Worm (Caenorhabditis elegans): ENCODE results near the gene K09E4.3.

Gene K09E4.3

DNA sequence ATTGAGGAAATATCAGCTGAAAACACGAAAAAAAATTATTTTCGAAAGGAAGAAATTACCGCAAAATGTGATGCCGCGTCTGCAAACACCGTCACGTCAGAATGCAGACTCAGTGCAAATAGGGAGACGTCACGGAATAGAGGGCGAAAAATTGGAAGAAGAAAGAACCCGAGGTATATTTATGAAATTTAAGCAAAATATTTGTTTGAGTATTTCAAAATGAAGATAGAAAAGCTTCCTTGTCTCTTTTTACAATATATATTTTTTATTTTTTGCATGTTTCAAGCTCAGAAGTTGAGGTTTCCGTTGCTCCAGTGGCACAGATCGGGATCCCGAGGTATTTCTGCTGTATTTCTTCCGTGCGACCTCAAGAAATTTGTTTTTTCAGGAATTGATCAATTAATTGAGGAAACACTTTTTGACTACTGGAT, 17.1 kb upstream of the K09E4.3 start, which contains the start of gene W03H9.2:
Gene W03H9.2, minus strand, starts transcription at position 32 of the 431 bp plus-strand sequence.
- TF ChIP-seq C06A6.2 (GFP tag; conservative IDR thresholded peaks at IDR 0.05), result no peak
- TF ChIP-seq lsy-27 (tag; optimal IDR thresholded peaks at IDR 0.05; ENCODE audit: borderline replicate concordance, insufficient read depth), result no peak
- no peak for TF ChIP-seq ztf-28 (GFP tag; IDR thresholded peaks at IDR 0.05)
- no peak for TF ChIP-seq mxl-1 (tag; optimal IDR thresholded peaks at IDR 0.05)
- TF ChIP-seq Y53F4B.3 (GFP tag; IDR thresholded peaks at IDR 0.05), result no peak
- no peak for TF ChIP-seq zim-3 (tag; optimal IDR thresholded peaks at IDR 0.05)
- TF ChIP-seq pbrm-1 (GFP tag; IDR thresholded peaks at IDR 0.05), result peak; percentile 43; the same call in 1 of the 2 replicates
- no peak for TF ChIP-seq madf-6 (GFP tag; IDR thresholded peaks at IDR 0.05)
- peak; percentile 79 for TF ChIP-seq dox-1 (GFP tag; IDR thresholded peaks at IDR 0.05)
- peak; percentile 30; the same call in 1 of the 2 replicates for TF ChIP-seq lir-1 (GFP tag; conservative IDR thresholded peaks at IDR 0.05)
- TF ChIP-seq lin-35 (GFP tag; optimal IDR thresholded peaks at IDR 0.05), result peak in 1 of 3 experiments; percentile 65
- TF ChIP-seq lag-1 (GFP tag; IDR thresholded peaks at IDR 0.05), result no peak
- TF ChIP-seq attf-6 (GFP tag; IDR thresholded peaks at IDR 0.05), result no peak
- TF ChIP-seq snpc-1.1 (tag; optimal IDR thresholded peaks at IDR 0.05; ENCODE audit: insufficient read depth), result no peak
- no peak for TF ChIP-seq mes-4 (tag; optimal IDR thresholded peaks at IDR 0.05)
- no peak for TF ChIP-seq repo-1 (tag; optimal IDR thresholded peaks at IDR 0.05)
- no peak for TF ChIP-seq madf-3 (GFP tag; IDR thresholded peaks at IDR 0.05)
- TF ChIP-seq rec-8 (tag; optimal IDR thresholded peaks at IDR 0.05), result peak in 1 of 2 experiments; percentile 39
- TF ChIP-seq B0336.3 (GFP tag; IDR thresholded peaks at IDR 0.05), result no peak
- no peak for TF ChIP-seq athp-1 (tag; optimal IDR thresholded peaks at IDR 0.05)
- TF ChIP-seq ama-1 (optimal IDR thresholded peaks at IDR 0.05), result no peak
- no peak for TF ChIP-seq ama-1 (GFP tag; optimal IDR thresholded peaks at IDR 0.05)
- TF ChIP-seq ceh-58 (GFP tag; IDR thresholded peaks at IDR 0.05), result no peak
- peak; percentile 46 for TF ChIP-seq ccch-3 (GFP tag; optimal IDR thresholded peaks at IDR 0.05)
- TF ChIP-seq Y67H2A.10 (GFP tag; conservative IDR thresholded peaks at IDR 0.05), result no peak
- TF ChIP-seq ceh-40 (GFP tag; IDR thresholded peaks at IDR 0.05), result no peak
- TF ChIP-seq tbx-9 (tag; optimal IDR thresholded peaks at IDR 0.05; ENCODE audit: borderline replicate concordance), result no peak
- TF ChIP-seq atf-7 (tag; optimal IDR thresholded peaks at IDR 0.05), result no peak
- no peak for TF ChIP-seq Y56A3A.18 (GFP tag; IDR thresholded peaks at IDR 0.05)
- no peak for TF ChIP-seq ztf-25 (GFP tag; IDR thresholded peaks at IDR 0.05)
- no peak for TF ChIP-seq nfyb-1 (GFP tag; IDR thresholded peaks at IDR 0.05)
- TF ChIP-seq unc-62 (GFP tag; optimal IDR thresholded peaks at IDR 0.05), result no peak
- TF ChIP-seq lin-40 (tag; optimal IDR thresholded peaks at IDR 0.05), result peak; percentile 50
- TF ChIP-seq pha-4 (tag; optimal IDR thresholded peaks at IDR 0.05), result no peak
- peak; percentile 34 for TF ChIP-seq akir-1 (GFP tag; optimal IDR thresholded peaks at IDR 0.05)
- TF ChIP-seq ets-4 (GFP tag; optimal IDR thresholded peaks at IDR 0.05), result no peak
- peak; percentile 3 for TF ChIP-seq somi-1 (GFP tag; optimal IDR thresholded peaks at IDR 0.05)
- no peak for TF ChIP-seq madf-8 (GFP tag; conservative IDR thresholded peaks at IDR 0.05)
- no peak for TF ChIP-seq zfh-2 (GFP tag; conservative IDR thresholded peaks at IDR 0.05)
- TF ChIP-seq ekl-4 (GFP tag; IDR thresholded peaks at IDR 0.05), result no peak
- TF ChIP-seq nhr-27 (tag; optimal IDR thresholded peaks at IDR 0.05), result no peak
- no peak for TF ChIP-seq F10E7.11 (tag; optimal IDR thresholded peaks at IDR 0.05)
- TF ChIP-seq hrde-1 (tag; optimal IDR thresholded peaks at IDR 0.05; ENCODE audit: borderline replicate concordance), result no peak
- TF ChIP-seq egrh-3 (GFP tag; IDR thresholded peaks at IDR 0.05), result no peak
- 0 out of 2 replicates have a peak, but pooled peaks have one; percentile 23 for TF ChIP-seq K11D2.4 (GFP tag; IDR thresholded peaks at IDR 0.05)
- TF ChIP-seq fkh-3 (tag; optimal IDR thresholded peaks at IDR 0.05), result no peak
- TF ChIP-seq attf-5 (GFP tag; optimal IDR thresholded peaks at IDR 0.05), result peak; percentile 56
- no peak for TF ChIP-seq snpc-4 (GFP tag; optimal IDR thresholded peaks at IDR 0.05)
- TF ChIP-seq snpc-4 (tag; optimal IDR thresholded peaks at IDR 0.05), result peak in 2 of 4 experiments; percentile 26 to 41
